Fruit fly (Drosophila melanogaster) whole organism, embryonic: ENCODE measurements around the gene lin-52.

ENCODE experiments used
- B-H1 ChIP-seq: fragments of 200-800 bp; sonication (Bioruptor generic); IDR thresholded peaks from 3 replicates; pipeline ENCODE4 v1.3.6; 2022; ENCODE audit warnings: missing biosample characterization, missing genetic modification characterization
- CG13424 ChIP-seq: fragments of 200-800 bp; sonication (Bioruptor generic); optimal IDR thresholded peaks from 2 replicates; lab custom pipeline; 2019; ENCODE audit warnings: missing biosample characterization, mild to moderate bottlenecking, missing genetic modification characterization, moderate library complexity
- CG14014 ChIP-seq: fragments of 200-800 bp; sonication (Bioruptor generic); IDR thresholded peaks from 2 replicates; pipeline ENCODE4 v1.3.6; 2022; ENCODE audit warnings: missing biosample characterization, missing genetic modification characterization
- CG14441 ChIP-seq: fragments of 200-800 bp; sonication (Bioruptor generic); IDR thresholded peaks from 2 replicates; pipeline ENCODE4 v1.3.6; 2022; ENCODE audit warnings: missing biosample characterization, missing genetic modification characterization
- CG15269 ChIP-seq: fragments of 200-800 bp; sonication (Bioruptor generic); optimal IDR thresholded peaks from 2 replicates; lab custom pipeline; 2018; ENCODE audit warnings: missing biosample characterization, mild to moderate bottlenecking, missing genetic modification characterization, moderate library complexity
- CG1529 ChIP-seq: fragments of 200-800 bp; sonication (Bioruptor generic); optimal IDR thresholded peaks from 3 replicates; lab custom pipeline; 2018; ENCODE audit warnings: missing biosample characterization, missing genetic modification characterization
- CG17328 ChIP-seq: fragments of 200-800 bp; sonication (Bioruptor generic); IDR thresholded peaks from 2 replicates; pipeline ENCODE4 v1.3.6; 2022; ENCODE audit warnings: missing biosample characterization, missing genetic modification characterization
- CG17361 ChIP-seq: fragments of 200-800 bp; sonication (Bioruptor generic); IDR thresholded peaks from 3 replicates; pipeline ENCODE4 v1.3.6; 2022; ENCODE audit warnings: missing biosample characterization, missing genetic modification characterization
- CG2712 ChIP-seq: fragments of 200-800 bp; optimal IDR thresholded peaks from 3 replicates; lab custom pipeline; 2019; ENCODE audit warnings: missing biosample characterization, mild to moderate bottlenecking, missing genetic modification characterization, moderate library complexity
- CG30403 ChIP-seq: fragments of 200-800 bp; sonication (Bioruptor generic); optimal IDR thresholded peaks from 3 replicates; lab custom pipeline; 2016; ENCODE audit warnings: missing biosample characterization, missing genetic modification characterization
- CG31365 ChIP-seq: fragments of 200-800 bp; sonication (Bioruptor generic); optimal IDR thresholded peaks from 2 replicates; lab custom pipeline; 2018; ENCODE audit warnings: missing biosample characterization, mild to moderate bottlenecking, missing genetic modification characterization
- CG4617 ChIP-seq: fragments of 200-800 bp; sonication (Bioruptor generic); optimal IDR thresholded peaks from 3 replicates; lab custom pipeline; 2016; ENCODE audit warnings: missing biosample characterization, missing genetic modification characterization, borderline replicate concordance
- CG5180 ChIP-seq: fragments of 200-800 bp; sonication (Bioruptor generic); optimal IDR thresholded peaks from 3 replicates; lab custom pipeline; 2017; ENCODE audit warnings: missing biosample characterization, missing genetic modification characterization, mild to moderate bottlenecking, moderate library complexity, missing genetic modification reagents
- CG5953 ChIP-seq: fragments of 200-800 bp; sonication (Bioruptor generic); IDR thresholded peaks from 2 replicates; pipeline ENCODE4 v1.3.6; 2022; ENCODE audit warnings: missing biosample characterization, missing genetic modification characterization
- CG6683 ChIP-seq: fragments of 200-800 bp; sonication (Bioruptor generic); optimal IDR thresholded peaks from 2 replicates; lab custom pipeline; 2017; ENCODE audit warnings: missing biosample characterization, mild to moderate bottlenecking, missing genetic modification characterization, missing genetic modification reagents
- CG7556 ChIP-seq: fragments of 200-800 bp; sonication (Bioruptor generic); optimal IDR thresholded peaks from 2 replicates; lab custom pipeline; 2017; ENCODE audit warnings: missing biosample characterization, mild to moderate bottlenecking, missing genetic modification characterization
- Chrac-16 ChIP-seq: fragments of 200-800 bp; sonication (Bioruptor generic); optimal IDR thresholded peaks from 3 replicates; lab custom pipeline; 2016; ENCODE audit warnings: missing biosample characterization, missing genetic modification characterization
- Dbx ChIP-seq: fragments of 200-800 bp; sonication (Bioruptor generic); IDR thresholded peaks from 3 replicates; pipeline ENCODE4 v1.3.6; 2022; ENCODE audit warnings: missing biosample characterization, missing genetic modification characterization
- E2f2 ChIP-seq: fragments of 200-800 bp; sonication (Bioruptor generic); IDR thresholded peaks from 2 replicates; pipeline ENCODE4 v1.3.6; 2022; ENCODE audit warnings: missing biosample characterization, missing genetic modification characterization
- Gsc ChIP-seq: fragments of 200-800 bp; sonication (Bioruptor generic); IDR thresholded peaks from 2 replicates; pipeline ENCODE4 v1.3.6; 2022; ENCODE audit warnings: missing biosample characterization, missing genetic modification characterization
- Hr51 ChIP-seq, 2 experiments: fragments of 200-800 bp; sonication (Bioruptor generic); optimal IDR thresholded peaks; 2 replicates in 1 of 2; 3 replicates in 1 of 2; lab custom pipeline; 2016 to 2018; ENCODE audit warnings: missing biosample characterization in 2 of 2, missing genetic modification characterization in 2 of 2, mild to moderate bottlenecking in 1 of 2, moderate library complexity in 1 of 2
- Med ChIP-seq: fragments of 200-800 bp; sonication (Bioruptor generic); peaks from one replicate; lab custom pipeline; 2016; ENCODE audit warnings: missing biosample characterization, missing genetic modification characterization, mild to moderate bottlenecking, inconsistent platforms, moderate library complexity
- Oli ChIP-seq: fragments of 200-800 bp; sonication (Bioruptor generic); optimal IDR thresholded peaks from 2 replicates; lab custom pipeline; 2018; ENCODE audit warnings: missing biosample characterization, mild to moderate bottlenecking, missing genetic modification characterization, moderate library complexity
- PHDP ChIP-seq: fragments of 200-800 bp; sonication (Bioruptor generic); optimal IDR thresholded peaks from 3 replicates; lab custom pipeline; 2018; ENCODE audit warnings: missing biosample characterization, mild to moderate bottlenecking, missing genetic modification characterization, moderate library complexity
- Pdp1 ChIP-seq, 2 experiments: fragments of 200-800 bp; sonication (Bioruptor generic); optimal IDR thresholded peaks; 3 replicates each; lab custom pipeline; 2016; ENCODE audit warnings: missing biosample characterization in 2 of 2, missing genetic modification characterization in 2 of 2, mild to moderate bottlenecking in 1 of 2, moderate library complexity in 1 of 2
- Ptx1 ChIP-seq: fragments of 200-800 bp; sonication (Bioruptor generic); IDR thresholded peaks from 2 replicates; pipeline ENCODE4 v1.3.6; 2022; ENCODE audit warnings: missing biosample characterization, missing genetic modification characterization
- Rfx ChIP-seq: fragments of 200-800 bp; sonication (Bioruptor generic); IDR thresholded peaks from 2 replicates; pipeline ENCODE4 v1.3.6; 2022; ENCODE audit warnings: missing biosample characterization, missing genetic modification characterization
- Ssrp ChIP-seq: fragments of 200-800 bp; sonication (Bioruptor generic); optimal IDR thresholded peaks from 2 replicates; lab custom pipeline; 2018; ENCODE audit warnings: missing biosample characterization, mild to moderate bottlenecking, missing genetic modification characterization, moderate library complexity
- Xbp1 ChIP-seq: fragments of 200-800 bp; sonication (Bioruptor generic); optimal IDR thresholded peaks from 3 replicates; lab custom pipeline; 2016; ENCODE audit warnings: missing biosample characterization, mild to moderate bottlenecking, missing genetic modification characterization
- Xrp1 ChIP-seq: fragments of 200-800 bp; sonication (Bioruptor generic); IDR thresholded peaks from 2 replicates; pipeline ENCODE4 v1.3.6; 2022; ENCODE audit warnings: missing biosample characterization, missing genetic modification characterization
- bsh ChIP-seq, 2 experiments: fragments of 200-800 bp; sonication (Bioruptor generic); optimal IDR thresholded peaks; 2 replicates each; lab custom pipeline; 2017 to 2018; ENCODE audit warnings: mild to moderate bottlenecking in 2 of 2, missing biosample characterization in 2 of 2, missing genetic modification characterization in 2 of 2, moderate library complexity in 1 of 2
- dmrt99B ChIP-seq: fragments of 200-800 bp; sonication (Bioruptor generic); optimal IDR thresholded peaks from 2 replicates; lab custom pipeline; 2018; ENCODE audit warnings: missing biosample characterization, mild to moderate bottlenecking, missing genetic modification characterization, moderate library complexity
- grau ChIP-seq: fragments of 200-800 bp; optimal IDR thresholded peaks from 3 replicates; lab custom pipeline; 2019; ENCODE audit warnings: missing biosample characterization, mild to moderate bottlenecking, missing genetic modification characterization, moderate library complexity
- hth ChIP-seq: fragments of >200 bp; optimal IDR thresholded peaks from 2 replicates; lab custom pipeline; 2017; ENCODE audit warnings: inconsistent platforms
- lbe ChIP-seq: fragments of 200-800 bp; sonication (Bioruptor generic); optimal IDR thresholded peaks from 2 replicates; lab custom pipeline; 2016; ENCODE audit warnings: missing biosample characterization, mild to moderate bottlenecking, missing genetic modification characterization
- lmd ChIP-seq: fragments of 200-800 bp; sonication (Bioruptor generic); IDR thresholded peaks from 2 replicates; pipeline ENCODE4 v1.3.6; 2022; ENCODE audit warnings: missing biosample characterization, missing genetic modification characterization
- oc ChIP-seq: fragments of 200-800 bp; sonication (Bioruptor generic); optimal IDR thresholded peaks from 2 replicates; lab custom pipeline; 2018; ENCODE audit warnings: missing biosample characterization, mild to moderate bottlenecking, missing genetic modification characterization, moderate library complexity
- org-1 ChIP-seq: fragments of 200-800 bp; sonication (Bioruptor generic); optimal IDR thresholded peaks from 2 replicates; lab custom pipeline; 2017; ENCODE audit warnings: missing biosample characterization, missing genetic modification characterization
- pan ChIP-seq, 4 experiments: fragments of >200 bp in 3 of 4; fragments of 200-800 bp in 1 of 4; sonication (Bioruptor generic) in 1 of 4; optimal IDR thresholded peaks in 3 of 4; IDR thresholded peaks in 1 of 4; 2 replicates each; pipeline versions ENCODE4 v1.3.6 to Lab custom; 2017 to 2022; ENCODE audit warnings: missing biosample characterization in 2 of 4, missing genetic modification characterization in 2 of 4, mixed read lengths in 1 of 4
- pb ChIP-seq: fragments of 200-800 bp; sonication (Bioruptor generic); optimal IDR thresholded peaks from 3 replicates; lab custom pipeline; 2016; ENCODE audit warnings: missing biosample characterization, missing genetic modification characterization
- prd ChIP-seq, 3 experiments: fragments of >200 bp in 2 of 3; fragments of 200-800 bp in 1 of 3; sonication (Bioruptor generic) in 1 of 3; optimal IDR thresholded peaks in 2 of 3; IDR thresholded peaks in 1 of 3; 2 replicates in 2 of 3; 3 replicates in 1 of 3; pipeline versions ENCODE4 v1.3.6 to Lab custom; 2017 to 2022; ENCODE audit warnings: missing biosample characterization in 1 of 3, missing genetic modification characterization in 1 of 3
- pros ChIP-seq: fragments of 200-800 bp; sonication (Bioruptor generic); optimal IDR thresholded peaks from 3 replicates; lab custom pipeline; 2019; ENCODE audit warnings: missing biosample characterization, mild to moderate bottlenecking, missing genetic modification characterization, moderate library complexity
- salm ChIP-seq: fragments of 200-800 bp; sonication (Bioruptor generic); optimal IDR thresholded peaks from 2 replicates; lab custom pipeline; 2018; ENCODE audit warnings: missing biosample characterization, mild to moderate bottlenecking, missing genetic modification characterization
- so ChIP-seq: fragments of 200-800 bp; sonication (Bioruptor generic); IDR thresholded peaks from 3 replicates; pipeline ENCODE4 v1.3.6; 2022; ENCODE audit warnings: missing biosample characterization, missing genetic modification characterization
- sob ChIP-seq: fragments of 200-800 bp; sonication (Bioruptor generic); IDR thresholded peaks from 2 replicates; pipeline ENCODE4 v1.3.6; 2022; ENCODE audit warnings: missing biosample characterization, missing genetic modification characterization
- sr ChIP-seq: fragments of 200-800 bp; sonication (Bioruptor generic); IDR thresholded peaks from 3 replicates; pipeline ENCODE4 v1.3.6; 2022; ENCODE audit warnings: missing biosample characterization, missing genetic modification characterization
- tgo ChIP-seq: fragments of 200-800 bp; sonication (Bioruptor generic); IDR thresholded peaks from 3 replicates; pipeline ENCODE4 v1.3.6; 2022; ENCODE audit warnings: missing biosample characterization, missing genetic modification characterization
- ttk ChIP-seq: fragments of 200-800 bp; sonication (Bioruptor generic); IDR thresholded peaks from 2 replicates; pipeline ENCODE4 v2.1.2; 2022; ENCODE audit warnings: missing biosample characterization, missing genetic modification characterization

lin-52 gene

DNA sequence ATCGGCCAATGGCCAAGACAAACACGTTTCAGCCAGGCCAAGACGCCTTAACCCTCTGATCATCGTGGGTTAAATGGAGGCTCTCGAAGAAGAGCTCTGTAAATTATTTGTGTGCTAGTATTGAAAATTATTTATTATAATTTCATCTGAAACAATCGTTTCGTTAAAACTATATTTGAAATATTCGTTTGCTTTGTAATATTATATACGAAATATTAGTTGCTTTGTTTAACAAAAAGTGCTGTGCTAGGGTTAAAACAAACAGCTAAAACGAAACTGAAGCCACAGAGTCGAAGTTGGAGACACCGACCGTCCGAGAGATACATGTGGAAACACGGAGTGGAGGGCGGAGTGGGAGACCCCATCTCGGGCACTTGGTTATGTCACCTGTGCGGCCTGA lies 31.8 kb upstream of the lin-52 start:
- TF ChIP-seq CG17361 (0 out of 3 replicates have a peak, but pooled peaks have one; percentile 37), tgo (GFP tag; lab: Robert Waterston, UW) (peak; percentile 29; the same call in 2 of the 3 replicates), pros (GFP tag; lab: Kevin White, UChicago) (peak; percentile 38), pan (optimal IDR thresholded peaks at IDR 0.05; lab: Kevin White, UChicago) (no peak), pan (GFP tag; optimal IDR thresholded peaks at IDR 0.05 in 1 of 2, IDR thresholded peaks at IDR 0.05 in 1 of 2) (peak in 1 of 2 experiments; percentile 52), ttk (0 out of 2 replicates have a peak, but pooled peaks have one; percentile 26), Hr51 (GFP tag; optimal IDR thresholded peaks at IDR 0.05; lab: Kevin White, UChicago) (peak in 1 of 2 experiments; percentile 76), Oli (tag; lab: Kevin White, UChicago) (peak; percentile 52), lmd (GFP tag; lab: Robert Waterston, UW) (0 out of 2 replicates have a peak, but pooled peaks have one; percentile 21), CG30403 (GFP tag; lab: Kevin White, UChicago) (peak; percentile 32), oc (tag; lab: Kevin White, UChicago) (peak; percentile 33), CG5180 (GFP tag; lab: Kevin White, UChicago) (no peak), so (peak; percentile 53; the same call in 1 of the 3 replicates), CG5953 (GFP tag; lab: Robert Waterston, UW) (0 out of 2 replicates have a peak, but pooled peaks have one; percentile 12), sr (GFP tag; lab: Robert Waterston, UW) (no peak), prd (optimal IDR thresholded peaks at IDR 0.05; lab: Kevin White, UChicago) (no peak), prd (GFP tag; IDR thresholded peaks at IDR 0.05; lab: Robert Waterston, UW) (peak; percentile 26; the same call in 1 of the 3 replicates), grau (tag; lab: Kevin White, UChicago) (peak; percentile 54), bsh (GFP tag; optimal IDR thresholded peaks at IDR 0.05; lab: Kevin White, UChicago) (peak in 1 of 2 experiments; percentile 22), CG13424 (peak; percentile 45), Rfx (GFP tag; lab: Robert Waterston, UW) (0 out of 2 replicates have a peak, but pooled peaks have one; percentile 21), CG14441 (GFP tag; lab: Robert Waterston, UW) (peak; percentile 43), Gsc (no peak), CG7556 (GFP tag; lab: Kevin White, UChicago) (peak; percentile 46), org-1 (peak; percentile 1), B-H1 (GFP tag; lab: Robert Waterston, UW) (0 out of 3 replicates have a peak, but pooled peaks have one; percentile 11), E2f2 (GFP tag; lab: Robert Waterston, UW) (peak; percentile 15; the same call in 1 of the 2 replicates), Xbp1 (peak; percentile 7), Med (GFP tag; lab: Kevin White, UChicago) (peak; percentile 41), CG15269 (peak; percentile 57), lbe (GFP tag; lab: Kevin White, UChicago) (peak; percentile 68), Pdp1 (GFP tag; optimal IDR thresholded peaks at IDR 0.05; lab: Kevin White, UChicago) (peak in 1 of 2 experiments; percentile 43), CG31365 (tag; lab: Kevin White, UChicago) (no peak), CG2712 (peak; percentile 53), dmrt99B (tag; lab: Kevin White, UChicago) (peak; percentile 72), Xrp1 (GFP tag; lab: Robert Waterston, UW) (peak; percentile 34; the same call in 1 of the 2 replicates), CG1529 (peak; percentile 3), Dbx (GFP tag; lab: Robert Waterston, UW) (no peak), salm (tag; lab: Kevin White, UChicago) (peak; percentile 49), pb (no peak), sob (GFP tag; lab: Robert Waterston, UW) (0 out of 2 replicates have a peak, but pooled peaks have one; percentile 26), Ptx1 (GFP tag; lab: Robert Waterston, UW) (peak; percentile 66), CG6683 (GFP tag; lab: Kevin White, UChicago) (no peak), hth (lab: Kevin White, UChicago) (no peak), CG14014 (GFP tag; lab: Robert Waterston, UW) (peak; percentile 16; the same call in 1 of the 2 replicates), Chrac-16 (GFP tag; lab: Kevin White, UChicago) (no peak), CG4617 (GFP tag; lab: Kevin White, UChicago) (no peak), Ssrp (tag; lab: Kevin White, UChicago) (peak; percentile 10), CG17328 (GFP tag; lab: Robert Waterston, UW) (peak; percentile 10; the same call in 1 of the 2 replicates), PHDP (tag; lab: Kevin White, UChicago) (peak; percentile 37)
